Worm (Caenorhabditis elegans) whole organism, L4/young adult: ENCODE measurements around the gene fbxb-84.

Source experiments
- W03F9.2 ChIP-seq: fragments of 150-350 bp; optimal IDR thresholded peaks from 2 replicates; lab custom pipeline; 2014; ENCODE audit warnings: missing biosample characterization, missing genetic modification characterization
- dao-5 ChIP-seq: sonication (generic microtip); optimal IDR thresholded peaks from 2 replicates; lab custom pipeline; 2016; ENCODE audit warnings: missing genotype, missing genetic modification characterization, moderate library complexity, missing compliant biosample characterization
- him-1 ChIP-seq: sonication (generic microtip); optimal IDR thresholded peaks from 2 replicates; lab custom pipeline; 2016; ENCODE audit warnings: missing genotype, missing genetic modification reagents, missing genetic modification characterization, missing compliant biosample characterization

fbxb-84 gene

DNA sequence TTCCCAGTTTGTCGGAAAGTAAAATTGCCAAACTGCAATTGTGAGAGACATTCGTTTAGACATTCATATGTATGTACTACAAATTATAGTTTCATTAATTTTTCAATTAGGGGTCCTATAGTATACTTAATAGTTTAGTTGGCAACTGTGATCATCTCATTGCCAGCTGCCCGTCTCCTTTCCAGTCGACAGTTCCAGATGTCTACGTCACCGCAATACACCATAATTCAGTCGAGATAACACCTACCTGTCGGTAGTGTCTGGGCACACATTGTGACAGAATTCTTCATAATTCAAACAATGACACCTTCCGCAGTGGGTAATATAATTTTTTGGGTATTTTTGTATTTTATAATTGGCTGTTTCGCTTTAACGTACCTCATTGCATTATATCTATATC, 27.2 kb upstream of the fbxb-84 start, which contains the start of gene F40G9.19:
Gene F40G9.19, plus strand, starts transcription at position 301 of the 400 bp plus-strand sequence.
- no peak for TF ChIP-seq W03F9.2 (tag; lab: Kevin White, UChicago)
- no peak for TF ChIP-seq him-1 (tag; lab: Kevin White, UChicago)
- no peak for TF ChIP-seq dao-5 (tag; lab: Kevin White, UChicago)

DNA sequence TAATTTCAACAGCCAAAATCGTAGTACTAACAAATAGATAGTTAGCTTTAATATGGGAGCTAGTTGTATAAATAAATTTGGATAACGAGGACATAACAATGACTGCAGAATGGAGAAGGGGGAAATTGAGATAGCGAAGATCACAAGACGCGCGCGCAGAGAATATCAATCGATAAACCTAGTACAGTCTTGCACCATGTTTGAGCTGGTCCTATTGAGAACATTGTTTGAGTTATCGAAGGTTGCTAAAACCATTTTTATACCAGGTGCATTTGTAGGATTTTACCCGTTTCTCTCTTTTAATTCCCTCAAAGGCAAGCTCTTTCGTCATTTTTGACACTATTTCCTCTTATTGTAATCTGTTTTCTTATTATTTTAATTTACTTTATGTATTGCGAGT, 25.3 kb upstream of the fbxb-84 start, which contains the start of the genes F40G9.9 and F40G9.12:
Gene F40G9.9, minus strand, starts transcription at position 101 of the 400 bp plus-strand sequence.
Gene F40G9.12, plus strand, starts transcription at position 231 of the 400 bp plus-strand sequence.
- no peak for TF ChIP-seq dao-5 (tag; lab: Kevin White, UChicago)
- no peak for TF ChIP-seq him-1 (tag; lab: Kevin White, UChicago)
- no peak for TF ChIP-seq W03F9.2 (tag; lab: Kevin White, UChicago)

DNA sequence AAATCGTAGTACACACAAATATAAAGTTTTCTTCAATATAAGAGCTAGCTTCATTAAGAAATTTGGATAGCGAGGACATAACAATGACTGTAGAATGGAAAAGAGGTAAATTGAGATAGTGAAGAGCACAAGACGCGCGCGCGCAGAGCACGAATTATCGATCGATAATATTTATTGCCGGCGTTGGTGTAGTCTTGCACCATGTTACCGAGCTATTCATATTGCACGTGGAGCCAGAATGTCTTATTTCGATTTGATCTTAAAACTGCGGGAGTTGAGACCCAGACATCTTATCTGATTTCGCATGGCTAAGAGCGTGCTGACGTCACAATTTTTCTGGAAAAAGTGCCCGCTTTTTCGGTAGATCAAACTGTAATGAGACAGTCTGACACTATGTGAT, 23.2 kb upstream of the fbxb-84 start, which contains the start of gene F40G9.18:
Gene F40G9.18, minus strand, starts transcription at position 101 of the 400 bp plus-strand sequence.
- TF ChIP-seq him-1 (tag; lab: Kevin White, UChicago): no peak
- no peak for TF ChIP-seq W03F9.2 (tag; lab: Kevin White, UChicago)
- no peak for TF ChIP-seq dao-5 (tag; lab: Kevin White, UChicago)

DNA sequence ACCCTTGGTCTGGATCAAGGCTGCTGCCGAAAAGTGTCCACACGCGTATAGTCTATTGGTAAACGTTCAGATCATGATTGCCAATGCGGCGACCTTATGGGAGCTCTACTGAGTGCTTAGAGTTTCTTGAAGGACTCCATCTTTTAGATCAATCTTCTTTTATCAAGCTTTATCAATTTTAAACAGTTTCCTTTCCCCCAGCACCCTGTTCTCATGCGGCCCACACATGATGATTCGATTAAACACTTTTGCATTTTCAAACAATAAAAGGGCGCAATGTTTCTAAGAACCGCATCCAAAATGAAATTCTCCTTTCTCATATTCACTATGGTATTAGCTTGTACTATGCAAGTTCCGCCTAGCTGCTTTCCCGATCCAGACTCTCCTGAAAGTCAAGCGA, 19.1 kb upstream of the fbxb-84 start, which contains the start of gene F40G9.7:
Gene F40G9.7, plus strand, starts transcription at position 301 of the 400 bp plus-strand sequence.
- TF ChIP-seq him-1 (tag; lab: Kevin White, UChicago): no peak
- TF ChIP-seq W03F9.2 (tag; lab: Kevin White, UChicago): no peak
- TF ChIP-seq dao-5 (tag; lab: Kevin White, UChicago): no peak

DNA sequence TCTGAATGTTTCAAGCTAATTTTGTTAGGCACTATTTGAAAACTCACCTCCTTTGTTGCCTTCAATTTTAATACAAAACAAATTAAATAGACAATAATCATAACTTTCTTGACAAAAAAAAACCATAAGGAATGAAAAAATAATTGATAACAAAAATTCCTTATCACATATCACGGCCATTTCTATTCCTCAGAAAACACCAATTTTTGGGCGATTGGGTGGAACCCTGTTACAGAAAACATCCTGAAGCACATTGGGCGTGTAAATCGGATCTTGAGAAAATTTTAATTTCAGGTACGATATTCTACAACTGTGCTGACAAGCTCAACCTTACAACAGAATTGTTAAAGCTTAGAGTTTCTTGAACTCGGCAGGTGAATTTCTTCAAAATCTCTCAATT, 18.5 kb upstream of the fbxb-84 start, which contains the start of gene F40G9.8:
Gene F40G9.8, minus strand, starts transcription at position 101 of the 400 bp plus-strand sequence.
- TF ChIP-seq him-1 (tag; lab: Kevin White, UChicago) (no peak), dao-5 (tag; lab: Kevin White, UChicago) (no peak), W03F9.2 (tag; lab: Kevin White, UChicago) (no peak)

DNA sequence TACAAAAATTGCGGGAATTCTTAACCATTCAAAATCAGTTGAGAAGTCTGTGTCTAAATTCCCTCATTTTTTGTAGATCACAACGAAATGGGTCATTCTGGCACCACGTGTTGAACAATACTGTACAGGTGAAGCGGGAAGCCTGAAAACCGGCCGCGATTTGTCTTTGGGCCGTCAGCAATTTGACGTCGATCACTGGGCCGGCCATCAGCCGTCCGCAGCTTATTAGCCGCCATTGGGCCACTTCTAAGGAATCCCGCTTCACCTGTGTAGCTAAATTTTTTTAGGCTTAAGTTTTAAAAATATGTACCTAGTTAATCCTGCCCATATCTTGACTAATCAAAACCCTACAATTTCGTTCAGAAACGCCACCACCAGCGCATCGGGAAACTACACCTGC, 13.4 kb upstream of the fbxb-84 start:
- TF ChIP-seq dao-5 (tag; lab: Kevin White, UChicago) (no peak), W03F9.2 (tag; lab: Kevin White, UChicago) (no peak), him-1 (tag; lab: Kevin White, UChicago) (no peak)

DNA sequence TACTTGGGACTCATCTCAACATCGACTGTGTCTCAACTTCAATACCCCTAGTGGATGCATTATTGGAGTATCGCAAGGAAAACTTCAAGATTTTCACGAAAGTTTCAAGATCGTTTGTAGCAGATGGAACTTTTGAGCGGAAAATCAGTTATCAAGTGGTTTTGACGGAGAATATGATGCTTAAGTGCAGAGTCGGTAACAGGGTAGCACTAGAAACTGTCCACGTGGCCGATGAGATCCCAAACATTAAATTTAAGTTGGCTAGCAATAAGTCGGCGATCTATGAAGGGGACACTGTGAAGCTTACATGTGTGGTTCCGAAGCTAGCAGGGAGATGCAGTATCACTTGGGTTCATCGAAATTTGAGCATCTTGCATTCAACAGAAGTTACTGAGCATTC, 12.9 kb upstream of the fbxb-84 start:
- TF ChIP-seq W03F9.2 (tag; lab: Kevin White, UChicago): no peak
- no peak for TF ChIP-seq dao-5 (tag; lab: Kevin White, UChicago)
- no peak for TF ChIP-seq him-1 (tag; lab: Kevin White, UChicago)

DNA sequence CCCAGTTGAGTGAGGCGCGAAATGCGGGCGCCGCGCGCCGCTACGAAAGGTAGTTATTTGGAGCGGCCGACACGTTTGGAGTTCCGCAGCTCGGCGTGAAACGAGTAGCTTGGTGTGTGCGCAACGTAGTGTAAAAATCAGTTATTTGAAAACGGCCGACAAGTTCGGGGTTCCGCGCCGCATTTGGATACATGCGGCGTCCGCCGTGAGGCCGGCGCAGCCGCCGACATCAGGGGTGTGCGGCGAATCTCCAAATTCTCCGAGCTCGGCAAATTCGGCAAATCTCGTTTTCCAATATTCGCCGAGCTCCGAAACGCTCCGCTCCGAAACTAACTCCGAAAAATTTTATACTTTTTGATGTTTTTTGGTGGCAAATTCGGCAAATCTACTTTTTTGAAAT, 11.7 kb upstream of the fbxb-84 start:
- TF ChIP-seq dao-5 (tag; lab: Kevin White, UChicago) (no peak), him-1 (tag; lab: Kevin White, UChicago) (no peak), W03F9.2 (tag; lab: Kevin White, UChicago) (no peak)

DNA sequence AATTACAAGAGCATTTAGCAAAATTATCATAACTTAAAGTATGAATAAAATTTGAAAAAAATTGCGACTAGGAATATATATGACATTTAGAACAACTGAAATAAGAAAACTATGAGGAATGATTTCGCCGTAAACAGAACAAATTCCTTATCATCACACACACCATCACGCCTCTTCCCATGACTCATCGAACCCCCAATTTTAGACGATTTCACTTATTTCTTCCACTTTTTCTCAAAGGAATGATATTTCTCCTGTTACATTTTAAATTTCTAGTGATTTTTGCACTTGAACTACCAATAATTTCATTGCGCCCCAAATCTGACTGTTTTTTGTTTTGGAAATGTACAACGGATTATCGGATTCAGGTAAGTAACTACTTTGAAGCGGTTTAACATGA, 10.4 kb upstream of the fbxb-84 start, which contains the start of the genes zig-13 and ver-1:
Gene zig-13, minus strand, starts transcription at position 101 of the 400 bp plus-strand sequence.
Gene ver-1, plus strand, starts transcription at position 180 of the 400 bp plus-strand sequence.
- TF ChIP-seq dao-5 (tag; lab: Kevin White, UChicago): no peak

DNA sequence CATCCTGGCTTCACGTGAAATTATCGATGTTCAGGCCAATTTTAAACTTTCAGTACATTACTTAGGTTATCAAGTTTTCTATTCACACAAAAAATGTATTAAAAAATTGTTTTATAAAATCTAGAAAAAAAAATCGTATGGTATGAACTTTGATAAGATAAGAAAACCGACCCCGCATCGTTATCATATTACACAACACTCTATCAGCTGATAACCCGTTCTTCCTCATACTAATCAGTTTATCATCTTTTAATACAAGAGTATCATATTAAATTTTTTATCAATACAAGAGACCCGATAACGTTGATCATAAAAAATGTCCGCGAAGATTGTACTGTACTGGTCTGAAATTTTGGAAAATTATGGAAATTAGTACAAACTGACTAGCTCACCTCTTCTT, 7.9 kb upstream of the fbxb-84 start:
- TF ChIP-seq dao-5 (tag; lab: Kevin White, UChicago) (no peak), him-1 (tag; lab: Kevin White, UChicago) (no peak), W03F9.2 (tag; lab: Kevin White, UChicago) (no peak)

DNA sequence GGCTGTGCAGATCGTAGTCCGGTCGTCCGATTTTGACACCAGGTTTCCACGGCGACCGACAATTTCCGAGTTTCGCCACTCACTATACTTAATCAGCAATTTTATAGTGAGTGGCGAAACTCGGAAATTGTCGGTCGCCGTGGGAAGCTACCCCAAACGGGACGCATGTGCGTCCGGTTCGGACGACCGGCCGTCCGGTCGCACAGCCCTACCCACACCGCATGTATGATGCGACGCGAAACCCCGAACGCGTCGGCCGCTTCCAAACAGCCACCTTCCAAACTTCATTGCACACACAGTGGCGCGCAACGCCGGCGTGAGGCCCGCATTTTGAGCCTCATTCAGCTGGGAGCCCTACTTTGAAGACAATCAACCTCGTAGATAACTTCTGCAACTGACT, 4.8 kb upstream of the fbxb-84 start:
- TF ChIP-seq him-1 (tag; lab: Kevin White, UChicago): no peak
- TF ChIP-seq W03F9.2 (tag; lab: Kevin White, UChicago): no peak
- TF ChIP-seq dao-5 (tag; lab: Kevin White, UChicago): no peak

DNA sequence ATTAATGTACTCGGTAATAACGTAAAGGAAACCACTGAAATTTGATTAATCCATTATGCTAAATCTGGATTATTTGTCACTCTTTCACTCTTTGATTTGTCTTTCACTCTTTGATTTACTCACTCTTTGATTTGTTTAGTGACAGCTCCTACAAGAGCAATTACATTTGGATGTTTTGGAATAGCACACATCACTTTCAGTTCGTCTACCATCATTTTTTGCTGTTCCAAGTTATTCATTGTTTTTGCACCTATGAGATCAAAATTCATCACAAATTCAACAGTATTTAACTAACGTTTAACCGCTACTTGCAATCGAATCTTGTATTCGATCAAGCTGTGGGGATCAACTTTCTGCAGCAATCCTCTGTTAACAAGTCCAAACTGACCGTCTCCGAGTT, 2.9 kb upstream of the fbxb-84 start:
- TF ChIP-seq W03F9.2 (tag; lab: Kevin White, UChicago) (no peak), him-1 (tag; lab: Kevin White, UChicago) (no peak), dao-5 (tag; lab: Kevin White, UChicago) (no peak)

DNA sequence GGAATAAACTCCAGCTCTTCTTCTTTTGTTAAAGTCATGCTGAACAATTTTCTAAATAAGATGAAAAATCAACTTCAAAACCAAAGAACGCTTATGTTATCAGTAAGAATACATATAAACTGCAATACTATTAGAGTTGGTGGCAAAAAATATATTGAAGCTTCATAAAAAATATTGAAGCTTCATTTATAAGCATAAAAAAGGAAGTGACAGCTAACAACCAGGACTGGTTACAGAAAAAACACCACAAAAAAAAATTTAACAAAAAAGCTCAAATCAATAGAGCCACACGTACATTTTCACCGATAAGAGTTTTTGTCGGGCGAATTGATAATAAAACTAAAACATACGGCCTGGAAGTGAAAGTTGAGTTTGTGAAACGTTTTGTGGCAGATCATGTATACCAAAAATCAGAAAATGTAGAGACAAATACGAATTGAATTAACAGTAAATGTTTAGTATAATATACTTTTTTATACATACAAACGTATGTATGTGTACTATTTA, 1.4 kb upstream of the fbxb-84 start, which contains the start of gene sqst-5:
Gene sqst-5, minus strand, starts transcription at position 51 of the 507 bp plus-strand sequence.
- no peak for TF ChIP-seq dao-5 (tag; lab: Kevin White, UChicago)

DNA sequence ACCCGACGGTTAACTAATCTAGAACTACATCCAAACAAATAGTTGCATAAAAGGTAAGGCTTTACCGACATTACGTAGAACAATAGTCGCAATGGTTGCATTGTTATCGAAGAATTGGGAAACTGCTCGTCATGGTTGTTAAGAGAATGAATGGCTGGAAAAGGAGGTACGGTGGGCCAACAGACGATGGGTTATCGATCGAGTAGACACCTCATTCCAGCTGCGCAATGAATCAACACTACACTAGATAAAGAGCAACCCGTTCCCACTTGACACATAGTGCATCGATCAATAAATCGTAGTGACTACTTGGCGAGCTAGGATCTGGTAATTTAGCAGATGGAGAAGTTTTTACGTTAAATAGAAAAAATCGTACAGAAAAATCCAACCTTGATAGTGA, 1.2 kb downstream of the fbxb-84 start, which contains the start of the genes T17A3.12 and fbxb-83:
Gene T17A3.12, minus strand, starts transcription at position 101 of the 400 bp plus-strand sequence.
Gene fbxb-83, minus strand, starts transcription at position 134 of the 400 bp plus-strand sequence.
- TF ChIP-seq W03F9.2 (tag; lab: Kevin White, UChicago) (no peak), him-1 (tag; lab: Kevin White, UChicago) (no peak), dao-5 (tag; lab: Kevin White, UChicago) (no peak)
